Fruit fly (Drosophila melanogaster): ENCODE results near the gene CG32022.

Gene CG32022

DNA sequence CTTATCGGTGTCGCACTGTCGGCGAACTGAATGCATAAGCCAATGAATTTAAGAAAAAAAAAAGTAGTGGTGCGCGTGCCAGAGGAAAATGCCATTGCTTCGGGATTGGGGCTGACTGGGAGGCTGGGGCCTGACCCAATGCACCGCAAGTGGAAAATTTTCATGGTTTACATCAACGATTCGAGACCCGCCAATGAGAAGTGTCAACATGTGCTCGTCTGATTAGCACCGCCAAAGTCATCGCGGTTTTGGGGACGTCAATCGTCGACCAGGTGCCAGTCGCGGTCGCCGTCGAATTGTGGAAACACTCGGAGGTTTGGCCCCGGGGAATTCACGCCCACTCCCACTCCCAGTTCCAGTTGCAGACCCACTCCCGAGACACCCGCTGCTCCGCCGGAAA lies 37.3 kb downstream of the CG32022 start (continued):
- peak; percentile 54; the same call in 1 of the 2 replicates for TF ChIP-seq CG14014 (GFP tag; IDR thresholded peaks at IDR 0.05)
- no peak for TF ChIP-seq CG11093 (GFP tag; IDR thresholded peaks at IDR 0.05)
- TF ChIP-seq Lpt (GFP tag; optimal IDR thresholded peaks at IDR 0.05) = no peak
- TF ChIP-seq CG12942 (GFP tag; optimal IDR thresholded peaks at IDR 0.05) = no peak
- TF ChIP-seq E2f1 (GFP tag; IDR thresholded peaks at IDR 0.05) = no peak
- peak; percentile 20; the same call in 1 of the 2 replicates for TF ChIP-seq stc (GFP tag; IDR thresholded peaks at IDR 0.05)
- TF ChIP-seq run (tag; optimal IDR thresholded peaks at IDR 0.05) = no peak
- TF ChIP-seq Antp (GFP tag; optimal IDR thresholded peaks at IDR 0.05) = no peak
- no peak for TF ChIP-seq Dip3 (GFP tag; optimal IDR thresholded peaks at IDR 0.05)
- TF ChIP-seq CG9437 (GFP tag; optimal IDR thresholded peaks at IDR 0.05) = no peak
- TF ChIP-seq CG32532 (GFP tag; IDR thresholded peaks at IDR 0.05) = peak; percentile 20; the same call in 1 of the 2 replicates
- TF ChIP-seq ken (GFP tag; IDR thresholded peaks at IDR 0.05) = no peak
- TF ChIP-seq slou (GFP tag; optimal IDR thresholded peaks at IDR 0.05) = no peak
- TF ChIP-seq Doc3 (GFP tag; IDR thresholded peaks at IDR 0.05; ENCODE audit: partially characterized antibody) = no peak
- TF ChIP-seq bigmax (GFP tag; optimal IDR thresholded peaks at IDR 0.05) = no peak
- TF ChIP-seq maf-S (GFP tag; optimal IDR thresholded peaks at IDR 0.05) = no peak
- no peak for TF ChIP-seq CG1792 (GFP tag; optimal IDR thresholded peaks at IDR 0.05)
- no peak for TF ChIP-seq HmgD (GFP tag; optimal IDR thresholded peaks at IDR 0.05)
- TF ChIP-seq trem (tag; optimal IDR thresholded peaks at IDR 0.05) = no peak
- TF ChIP-seq CG9215 (GFP tag; IDR thresholded peaks at IDR 0.05) = no peak
- TF ChIP-seq CG11723 (GFP tag; optimal IDR thresholded peaks at IDR 0.05) = peak; percentile 24
- TF ChIP-seq ssp (GFP tag; IDR thresholded peaks at IDR 0.05) = no peak
- TF ChIP-seq CG7987 (GFP tag; optimal IDR thresholded peaks at IDR 0.05) = peak; percentile 40
- TF ChIP-seq GATAe (GFP tag; conservative IDR thresholded peaks at IDR 0.05) = no peak
- no peak for TF ChIP-seq BEAF-32 (GFP tag; optimal IDR thresholded peaks at IDR 0.05)
- TF ChIP-seq gro (GFP tag; optimal IDR thresholded peaks at IDR 0.05) = no peak
- TF ChIP-seq crc (GFP tag; optimal IDR thresholded peaks at IDR 0.05) = no peak
- TF ChIP-seq CG4424 (GFP tag; optimal IDR thresholded peaks at IDR 0.05) = no peak
- no peak for TF ChIP-seq CG10979 (tag; optimal IDR thresholded peaks at IDR 0.05)
- TF ChIP-seq CG34422 (GFP tag; IDR thresholded peaks at IDR 0.05) = no peak
- TF ChIP-seq lola (GFP tag; optimal IDR thresholded peaks at IDR 0.05) = no peak
- TF ChIP-seq CG2116 (GFP tag; optimal IDR thresholded peaks at IDR 0.05) = no peak
- TF ChIP-seq tll (GFP tag; optimal IDR thresholded peaks at IDR 0.05) = no peak
- TF ChIP-seq Deaf1 (tag; optimal IDR thresholded peaks at IDR 0.05) = no peak
- TF ChIP-seq CG3407 (GFP tag; optimal IDR thresholded peaks at IDR 0.05) = peak; percentile 54
- TF ChIP-seq HmgZ (tag; optimal IDR thresholded peaks at IDR 0.05) = no peak
- no peak for TF ChIP-seq Mad (GFP tag; optimal IDR thresholded peaks at IDR 0.05)
- TF ChIP-seq dmrt11E (tag; optimal IDR thresholded peaks at IDR 0.05) = no peak
- no peak for TF ChIP-seq croc (GFP tag; conservative IDR thresholded peaks at IDR 0.05)
- no peak for TF ChIP-seq Bgb (GFP tag; IDR thresholded peaks at IDR 0.05; ENCODE audit: partially characterized antibody)
- TF ChIP-seq lab (GFP tag; optimal IDR thresholded peaks at IDR 0.05) = peak; percentile 71
- TF ChIP-seq tx (GFP tag; optimal IDR thresholded peaks at IDR 0.05) = no peak
- no peak for TF ChIP-seq B-H2 (GFP tag; optimal IDR thresholded peaks at IDR 0.05)
- no peak for TF ChIP-seq Side (GFP tag; optimal IDR thresholded peaks at IDR 0.05)
- TF ChIP-seq pb (GFP tag; optimal IDR thresholded peaks at IDR 0.05) = no peak
- no peak for TF ChIP-seq CG2202 (tag; optimal IDR thresholded peaks at IDR 0.05)
- TF ChIP-seq Bdp1 (GFP tag; optimal IDR thresholded peaks at IDR 0.05) = no peak
- TF ChIP-seq al (GFP tag; IDR thresholded peaks at IDR 0.05) = no peak
- TF ChIP-seq dati (GFP tag; IDR thresholded peaks at IDR 0.05) = no peak
- TF ChIP-seq CG10147 (GFP tag; optimal IDR thresholded peaks at IDR 0.05) = no peak
- TF ChIP-seq Blimp-1 (GFP tag; optimal IDR thresholded peaks at IDR 0.05) = peak; percentile 22
- TF ChIP-seq CG5953 (GFP tag; IDR thresholded peaks at IDR 0.05) = no peak
